Fruit fly (Drosophila melanogaster) whole organism, prepupa: ENCODE measurements around the gene Tet.

ENCODE experiments used
- Blimp-1 ChIP-seq: fragments of 200-800 bp; sonication (Bioruptor generic); optimal IDR thresholded peaks from 3 replicates; lab custom pipeline; 2017; ENCODE audit warnings: missing biosample characterization, missing genetic modification characterization, mild to moderate bottlenecking, moderate library complexity, missing genetic modification reagents
- CG10631 ChIP-seq: fragments of 200-800 bp; sonication (Bioruptor generic); optimal IDR thresholded peaks from 2 replicates; lab custom pipeline; 2016; ENCODE audit warnings: missing biosample characterization, missing genetic modification characterization
- CG10669 ChIP-seq: fragments of 200-800 bp; sonication (Bioruptor generic); optimal IDR thresholded peaks from 3 replicates; lab custom pipeline; 2018; ENCODE audit warnings: missing biosample characterization, mild to moderate bottlenecking, missing genetic modification characterization, moderate library complexity
- CG11294 ChIP-seq: fragments of 200-800 bp; sonication (Bioruptor generic); IDR thresholded peaks from 2 replicates; pipeline ENCODE4 v1.3.6; 2022; ENCODE audit warnings: missing biosample characterization, missing genetic modification characterization
- CG11902 ChIP-seq: fragments of 200-800 bp; sonication (Bioruptor generic); optimal IDR thresholded peaks from 3 replicates; lab custom pipeline; 2016; ENCODE audit warnings: missing biosample characterization, missing genetic modification characterization
- CG15336 ChIP-seq: fragments of 200-800 bp; sonication (Bioruptor generic); IDR thresholded peaks from 2 replicates; pipeline ENCODE4 v1.3.6; 2022; ENCODE audit warnings: missing biosample characterization, missing genetic modification characterization
- CG1621 ChIP-seq: fragments of 200-800 bp; sonication (Bioruptor generic); optimal IDR thresholded peaks from 3 replicates; lab custom pipeline; 2018; ENCODE audit warnings: missing biosample characterization, mild to moderate bottlenecking, missing genetic modification characterization
- CG16779 ChIP-seq: fragments of 200-800 bp; sonication (Bioruptor generic); optimal IDR thresholded peaks from 3 replicates; lab custom pipeline; 2017; ENCODE audit warnings: missing biosample characterization, mild to moderate bottlenecking, missing genetic modification characterization
- CG3032 ChIP-seq: fragments of 200-800 bp; optimal IDR thresholded peaks from 2 replicates; lab custom pipeline; 2019; ENCODE audit warnings: missing biosample characterization, mild to moderate bottlenecking, missing genetic modification characterization, moderate library complexity
- CG32006 ChIP-seq: fragments of 200-800 bp; sonication (Bioruptor generic); optimal IDR thresholded peaks from 3 replicates; lab custom pipeline; 2017; ENCODE audit warnings: missing biosample characterization, mild to moderate bottlenecking, missing genetic modification characterization
- CG3919 ChIP-seq: fragments of 200-800 bp; sonication (Bioruptor generic); optimal IDR thresholded peaks from 3 replicates; lab custom pipeline; 2016; ENCODE audit warnings: missing biosample characterization, missing genetic modification characterization
- CG4318 ChIP-seq: fragments of 200-800 bp; sonication (Bioruptor generic); optimal IDR thresholded peaks from 3 replicates; lab custom pipeline; 2017; ENCODE audit warnings: missing biosample characterization, mild to moderate bottlenecking, missing genetic modification characterization
- CG6792 ChIP-seq: fragments of 200-800 bp; sonication (Bioruptor generic); optimal IDR thresholded peaks from 3 replicates; lab custom pipeline; 2016; ENCODE audit warnings: missing biosample characterization, missing genetic modification characterization
- CG6808 ChIP-seq: fragments of 200-800 bp; sonication (Bioruptor generic); optimal IDR thresholded peaks from 3 replicates; lab custom pipeline; 2017; ENCODE audit warnings: missing biosample characterization, missing genetic modification characterization, mild to moderate bottlenecking, moderate library complexity, missing genetic modification reagents
- CG7368 ChIP-seq: fragments of 200-800 bp; sonication (Bioruptor generic); optimal IDR thresholded peaks from 3 replicates; lab custom pipeline; 2016; ENCODE audit warnings: missing biosample characterization, missing genetic modification characterization
- CG8119 ChIP-seq: fragments of 200-800 bp; sonication (Bioruptor generic); IDR thresholded peaks from 3 replicates; pipeline ENCODE4 v1.3.6; 2022; ENCODE audit warnings: missing biosample characterization, missing genetic modification characterization
- CG8319 ChIP-seq: fragments of 200-800 bp; sonication (Bioruptor generic); optimal IDR thresholded peaks from 3 replicates; lab custom pipeline; 2016; ENCODE audit warnings: missing biosample characterization, missing genetic modification characterization
- CG9139 ChIP-seq: fragments of 200-800 bp; sonication (Bioruptor generic); optimal IDR thresholded peaks from 3 replicates; lab custom pipeline; 2017; ENCODE audit warnings: missing biosample characterization, mild to moderate bottlenecking, missing genetic modification characterization
- Eip75B ChIP-seq: fragments of 200-800 bp; sonication (Bioruptor generic); optimal IDR thresholded peaks from 3 replicates; lab custom pipeline; 2016; ENCODE audit warnings: missing biosample characterization, missing genetic modification characterization
- Ets21C ChIP-seq: fragments of 200-800 bp; sonication (Bioruptor generic); optimal IDR thresholded peaks from 3 replicates; lab custom pipeline; 2016; ENCODE audit warnings: missing biosample characterization, missing genetic modification characterization
- Ets96B ChIP-seq: fragments of 200-800 bp; optimal IDR thresholded peaks from 2 replicates; lab custom pipeline; 2019; ENCODE audit warnings: missing biosample characterization, mild to moderate bottlenecking, missing genetic modification characterization, moderate library complexity
- Hr38 ChIP-seq: sonication (Bioruptor generic); optimal IDR thresholded peaks from 2 replicates; lab custom pipeline; 2016; ENCODE audit warnings: missing biosample characterization, missing genetic modification characterization
- Hr39 ChIP-seq: fragments of 200-800 bp; sonication (Bioruptor generic); optimal IDR thresholded peaks from 2 replicates; lab custom pipeline; 2016; ENCODE audit warnings: missing biosample characterization, missing genetic modification characterization
- Hr4 ChIP-seq: fragments of 200-800 bp; sonication (Bioruptor generic); optimal IDR thresholded peaks from 3 replicates; lab custom pipeline; 2016; ENCODE audit warnings: missing biosample characterization, missing genetic modification characterization
- Met ChIP-seq: fragments of 200-800 bp; sonication (Bioruptor generic); optimal IDR thresholded peaks from 3 replicates; lab custom pipeline; 2016; ENCODE audit warnings: missing biosample characterization, missing genetic modification characterization
- OdsH ChIP-seq: fragments of 200-800 bp; sonication (Bioruptor generic); optimal IDR thresholded peaks from 3 replicates; lab custom pipeline; 2016; ENCODE audit warnings: missing biosample characterization, missing genetic modification characterization
- Smox ChIP-seq: fragments of 200-800 bp; sonication (Bioruptor generic); optimal IDR thresholded peaks from 3 replicates; lab custom pipeline; 2016; ENCODE audit warnings: missing biosample characterization, missing genetic modification characterization
- Sox15 ChIP-seq: fragments of 200-800 bp; sonication (Bioruptor generic); optimal IDR thresholded peaks from 3 replicates; lab custom pipeline; 2016; ENCODE audit warnings: missing biosample characterization, missing genetic modification characterization
- achi ChIP-seq: fragments of 200-800 bp; sonication (Bioruptor generic); optimal IDR thresholded peaks from 3 replicates; lab custom pipeline; 2016; ENCODE audit warnings: missing biosample characterization, missing genetic modification characterization
- dac ChIP-seq: fragments of 200-800 bp; sonication (Bioruptor generic); optimal IDR thresholded peaks from 2 replicates; lab custom pipeline; 2017; ENCODE audit warnings: missing biosample characterization, mild to moderate bottlenecking, missing genetic modification characterization
- dsx ChIP-seq: fragments of 200-800 bp; optimal IDR thresholded peaks from 3 replicates; lab custom pipeline; 2019; ENCODE audit warnings: missing biosample characterization, mild to moderate bottlenecking, missing genetic modification characterization, moderate library complexity; ENCODE audit not compliant: poor library complexity, severe bottlenecking
- eg ChIP-seq: fragments of 200-800 bp; sonication (Bioruptor generic); IDR thresholded peaks from 3 replicates; pipeline ENCODE4 v1.3.6; 2022; ENCODE audit warnings: missing biosample characterization, missing genetic modification characterization
- fkh ChIP-seq: fragments of 200-800 bp; sonication (Bioruptor generic); optimal IDR thresholded peaks from 3 replicates; lab custom pipeline; 2017; ENCODE audit warnings: missing biosample characterization, mild to moderate bottlenecking, missing genetic modification characterization, moderate library complexity
- lz ChIP-seq: fragments of 200-800 bp; sonication (Bioruptor generic); optimal IDR thresholded peaks from 3 replicates; lab custom pipeline; 2016; ENCODE audit warnings: missing biosample characterization, missing genetic modification characterization
- pdm3 ChIP-seq: fragments of 200-800 bp; sonication (Bioruptor generic); optimal IDR thresholded peaks from 3 replicates; lab custom pipeline; 2016; ENCODE audit warnings: missing biosample characterization, missing genetic modification characterization
- salr ChIP-seq, 2 experiments: fragments of 200-800 bp; sonication (Bioruptor generic); optimal IDR thresholded peaks; 3 replicates each; lab custom pipeline; 2016 to 2018; ENCODE audit warnings: missing biosample characterization in 2 of 2, missing genetic modification characterization in 2 of 2, mild to moderate bottlenecking in 1 of 2
- spab ChIP-seq: fragments of 200-800 bp; sonication (Bioruptor generic); optimal IDR thresholded peaks from 2 replicates; lab custom pipeline; 2017; ENCODE audit warnings: missing biosample characterization, mild to moderate bottlenecking, missing genetic modification characterization, missing genetic modification reagents
- topi ChIP-seq: fragments of 200-800 bp; sonication (Bioruptor generic); optimal IDR thresholded peaks from 3 replicates; lab custom pipeline; 2016; ENCODE audit warnings: missing biosample characterization, missing genetic modification characterization
- vri ChIP-seq: fragments of 200-800 bp; sonication (Bioruptor generic); optimal IDR thresholded peaks from 3 replicates; lab custom pipeline; 2016; ENCODE audit warnings: missing biosample characterization, mild to moderate bottlenecking, missing genetic modification characterization

The Tet gene

DNA sequence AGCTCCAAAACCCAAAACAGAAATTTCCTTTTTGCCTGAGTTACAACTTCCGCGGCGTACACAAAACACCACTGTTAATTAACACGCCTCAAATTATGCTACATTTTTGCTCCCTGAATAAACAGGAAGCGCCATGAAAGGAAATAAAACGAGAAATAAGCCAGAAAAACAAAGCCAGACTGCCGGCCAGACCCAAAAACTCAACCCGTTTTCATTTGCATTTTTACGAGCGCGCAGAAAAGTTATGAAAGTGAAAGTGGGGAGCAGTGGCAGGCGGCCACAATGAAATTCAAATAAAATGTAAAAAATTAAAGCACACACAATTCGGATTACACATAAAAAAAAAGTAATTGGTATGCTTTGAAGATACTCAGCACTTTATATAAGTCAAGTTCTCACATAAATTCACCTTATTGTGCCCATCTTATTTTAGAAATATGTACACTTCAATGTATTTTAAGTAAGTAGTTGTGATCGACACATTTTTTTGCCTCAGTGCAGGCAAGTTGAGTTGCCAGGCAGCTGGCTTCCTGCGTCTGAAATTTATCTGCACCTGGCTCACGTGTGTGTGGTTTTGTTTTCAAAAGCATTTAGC lies 83.5 kb downstream of the Tet start (continued):
- TF ChIP-seq CG6792 (GFP tag; lab: Kevin White, UChicago): peak; percentile 38
- TF ChIP-seq CG32006: peak; percentile 28
- no peak for TF ChIP-seq CG1621 (tag; lab: Kevin White, UChicago)
- TF ChIP-seq spab (GFP tag; lab: Kevin White, UChicago): no peak
- TF ChIP-seq CG16779: no peak
- TF ChIP-seq Hr4: peak; percentile 88
- TF ChIP-seq Sox15: no peak
- no peak for TF ChIP-seq dac (GFP tag; lab: Kevin White, UChicago)
- TF ChIP-seq Hr38 (GFP tag; lab: Kevin White, UChicago): no peak
- peak; percentile 69 for TF ChIP-seq Smox (GFP tag; lab: Kevin White, UChicago)
- peak; percentile 51 for TF ChIP-seq lz
- no peak for TF ChIP-seq CG10631
- TF ChIP-seq CG8319: no peak
- TF ChIP-seq salr (GFP tag; optimal IDR thresholded peaks at IDR 0.05; lab: Kevin White, UChicago): no peak
- TF ChIP-seq CG11294: peak; percentile 70
- no peak for TF ChIP-seq CG3032 (tag; lab: Kevin White, UChicago)
- TF ChIP-seq CG3919: peak; percentile 29
- TF ChIP-seq OdsH: peak; percentile 69
- TF ChIP-seq Hr39 (GFP tag; lab: Kevin White, UChicago): peak; percentile 67
- TF ChIP-seq eg (GFP tag; lab: Robert Waterston, UW): peak; percentile 55
- peak; percentile 88 for TF ChIP-seq CG8119 (GFP tag; lab: Robert Waterston, UW)
- TF ChIP-seq vri (GFP tag; lab: Kevin White, UChicago): no peak
- no peak for TF ChIP-seq CG4318 (GFP tag; lab: Kevin White, UChicago)
- no peak for TF ChIP-seq Eip75B (GFP tag; lab: Kevin White, UChicago)
- no peak for TF ChIP-seq achi (GFP tag; lab: Kevin White, UChicago)
- TF ChIP-seq Ets21C (GFP tag; lab: Kevin White, UChicago): peak; percentile 41
- no peak for TF ChIP-seq Ets96B (tag; lab: Kevin White, UChicago)
- no peak for TF ChIP-seq CG9139 (GFP tag; lab: Kevin White, UChicago)
- TF ChIP-seq dsx (GFP tag; lab: Kevin White, UChicago): no peak
- peak; percentile 19 for TF ChIP-seq topi
- no peak for TF ChIP-seq CG11902 (GFP tag; lab: Kevin White, UChicago)
- peak; percentile 82 for TF ChIP-seq Blimp-1 (GFP tag; lab: Kevin White, UChicago)

DNA sequence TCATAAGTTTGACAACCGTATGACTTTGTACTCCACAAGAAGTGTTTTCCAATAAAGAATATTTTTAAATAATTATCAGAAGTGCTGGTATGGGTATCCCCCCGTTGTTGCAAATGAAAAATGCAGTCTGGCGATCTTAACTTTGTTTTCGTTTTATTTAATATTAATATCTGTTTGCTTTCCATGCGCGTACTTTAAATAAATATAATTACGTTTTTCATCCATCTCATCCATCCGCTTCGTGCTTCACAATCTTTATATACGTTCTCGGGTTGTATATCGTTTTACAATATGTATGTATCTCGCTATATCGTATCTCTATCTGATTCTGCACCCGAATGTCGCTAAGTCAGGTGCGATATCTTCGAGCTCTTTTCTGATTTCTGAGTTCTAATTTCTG lies 93.0 kb downstream of the Tet start:
- TF ChIP-seq CG6808 (GFP tag; lab: Kevin White, UChicago) (no peak), pdm3 (GFP tag; lab: Kevin White, UChicago) (no peak), CG15336 (GFP tag; lab: Robert Waterston, UW) (no peak), CG10669 (GFP tag; lab: Kevin White, UChicago) (no peak), Hr38 (GFP tag; lab: Kevin White, UChicago) (no peak), Ets21C (GFP tag; lab: Kevin White, UChicago) (no peak), Met (GFP tag; lab: Kevin White, UChicago) (no peak), OdsH (no peak)

DNA sequence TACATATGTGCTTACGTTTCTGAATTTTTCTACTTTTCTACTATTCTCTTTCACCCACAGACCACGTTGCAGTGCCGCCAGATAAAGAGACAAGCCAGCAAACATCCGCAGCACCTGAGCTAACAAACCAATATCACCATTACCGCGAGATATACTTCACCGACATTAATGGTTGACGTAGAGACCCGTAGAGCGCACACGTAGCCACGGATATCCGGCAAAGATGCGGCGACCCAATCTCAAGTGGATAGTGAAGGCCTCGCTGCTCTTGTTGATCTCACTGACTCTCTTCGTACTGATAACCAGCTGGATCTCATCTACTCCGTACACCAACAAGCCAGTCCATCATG lies 96.3 kb downstream of the Tet start:
- TF ChIP-seq CG7368 (GFP tag; lab: Kevin White, UChicago) (no peak), CG6808 (GFP tag; lab: Kevin White, UChicago) (no peak), fkh (GFP tag; lab: Kevin White, UChicago) (peak; percentile 41), achi (GFP tag; lab: Kevin White, UChicago) (no peak), spab (GFP tag; lab: Kevin White, UChicago) (no peak), eg (GFP tag; lab: Robert Waterston, UW) (no peak)
